Fruit fly (Drosophila melanogaster) whole organism, prepupa: Measurements from ENCODE around the gene CG33725.

Experiments
- Blimp-1 ChIP-seq: fragments of 200-800 bp; sonication (Bioruptor generic); optimal IDR thresholded peaks from 3 replicates; lab custom pipeline; 2017; ENCODE audit warnings: missing biosample characterization, missing genetic modification characterization, mild to moderate bottlenecking, moderate library complexity, missing genetic modification reagents
- CG10631 ChIP-seq: fragments of 200-800 bp; sonication (Bioruptor generic); optimal IDR thresholded peaks from 2 replicates; lab custom pipeline; 2016; ENCODE audit warnings: missing biosample characterization, missing genetic modification characterization
- CG11294 ChIP-seq: fragments of 200-800 bp; sonication (Bioruptor generic); IDR thresholded peaks from 2 replicates; pipeline ENCODE4 v1.3.6; 2022; ENCODE audit warnings: missing biosample characterization, missing genetic modification characterization
- CG11902 ChIP-seq: fragments of 200-800 bp; sonication (Bioruptor generic); optimal IDR thresholded peaks from 3 replicates; lab custom pipeline; 2016; ENCODE audit warnings: missing biosample characterization, missing genetic modification characterization
- CG15336 ChIP-seq: fragments of 200-800 bp; sonication (Bioruptor generic); IDR thresholded peaks from 2 replicates; pipeline ENCODE4 v1.3.6; 2022; ENCODE audit warnings: missing biosample characterization, missing genetic modification characterization
- CG1621 ChIP-seq: fragments of 200-800 bp; sonication (Bioruptor generic); optimal IDR thresholded peaks from 3 replicates; lab custom pipeline; 2018; ENCODE audit warnings: missing biosample characterization, mild to moderate bottlenecking, missing genetic modification characterization
- CG3032 ChIP-seq: fragments of 200-800 bp; optimal IDR thresholded peaks from 2 replicates; lab custom pipeline; 2019; ENCODE audit warnings: missing biosample characterization, mild to moderate bottlenecking, missing genetic modification characterization, moderate library complexity
- CG32006 ChIP-seq: fragments of 200-800 bp; sonication (Bioruptor generic); optimal IDR thresholded peaks from 3 replicates; lab custom pipeline; 2017; ENCODE audit warnings: missing biosample characterization, mild to moderate bottlenecking, missing genetic modification characterization
- CG34406 ChIP-seq: fragments of 200-800 bp; sonication (Bioruptor generic); optimal IDR thresholded peaks from 3 replicates; lab custom pipeline; 2016; ENCODE audit warnings: missing biosample characterization, missing genetic modification characterization
- CG4318 ChIP-seq: fragments of 200-800 bp; sonication (Bioruptor generic); optimal IDR thresholded peaks from 3 replicates; lab custom pipeline; 2017; ENCODE audit warnings: missing biosample characterization, mild to moderate bottlenecking, missing genetic modification characterization
- CG6163 ChIP-seq: fragments of 200-800 bp; sonication (Bioruptor generic); IDR thresholded peaks from 3 replicates; pipeline ENCODE4 v1.3.6; 2022; ENCODE audit warnings: missing biosample characterization, missing genetic modification characterization
- CG6276 ChIP-seq: fragments of 200-800 bp; sonication (Bioruptor generic); optimal IDR thresholded peaks from 2 replicates; lab custom pipeline; 2017; ENCODE audit warnings: missing biosample characterization, mild to moderate bottlenecking, missing genetic modification characterization
- CG6792 ChIP-seq: fragments of 200-800 bp; sonication (Bioruptor generic); optimal IDR thresholded peaks from 3 replicates; lab custom pipeline; 2016; ENCODE audit warnings: missing biosample characterization, missing genetic modification characterization
- CG6808 ChIP-seq: fragments of 200-800 bp; sonication (Bioruptor generic); optimal IDR thresholded peaks from 3 replicates; lab custom pipeline; 2017; ENCODE audit warnings: missing biosample characterization, missing genetic modification characterization, mild to moderate bottlenecking, moderate library complexity, missing genetic modification reagents
- CG6854 ChIP-seq: fragments of 200-800 bp; sonication (Bioruptor generic); optimal IDR thresholded peaks from 2 replicates; lab custom pipeline; 2017; ENCODE audit warnings: missing biosample characterization, mild to moderate bottlenecking, missing genetic modification characterization
- CG7368 ChIP-seq: fragments of 200-800 bp; sonication (Bioruptor generic); optimal IDR thresholded peaks from 3 replicates; lab custom pipeline; 2016; ENCODE audit warnings: missing biosample characterization, missing genetic modification characterization
- CG8119 ChIP-seq: fragments of 200-800 bp; sonication (Bioruptor generic); IDR thresholded peaks from 3 replicates; pipeline ENCODE4 v1.3.6; 2022; ENCODE audit warnings: missing biosample characterization, missing genetic modification characterization
- CG8319 ChIP-seq: fragments of 200-800 bp; sonication (Bioruptor generic); optimal IDR thresholded peaks from 3 replicates; lab custom pipeline; 2016; ENCODE audit warnings: missing biosample characterization, missing genetic modification characterization
- CG8632 ChIP-seq: fragments of 200-800 bp; sonication (Bioruptor generic); optimal IDR thresholded peaks from 3 replicates; lab custom pipeline; 2016; ENCODE audit warnings: missing biosample characterization, missing genetic modification characterization
- CG9139 ChIP-seq: fragments of 200-800 bp; sonication (Bioruptor generic); optimal IDR thresholded peaks from 3 replicates; lab custom pipeline; 2017; ENCODE audit warnings: missing biosample characterization, mild to moderate bottlenecking, missing genetic modification characterization
- Eip78C ChIP-seq: fragments of 200-800 bp; sonication (Bioruptor generic); peaks from one replicate; lab custom pipeline; 2016; ENCODE audit warnings: missing biosample characterization, missing genetic modification characterization
- Eip93F ChIP-seq: fragments of 200-800 bp; sonication (Bioruptor generic); optimal IDR thresholded peaks from 2 replicates; lab custom pipeline; 2016; ENCODE audit warnings: missing biosample characterization, mild to moderate bottlenecking, missing genetic modification characterization
- Ets96B ChIP-seq: fragments of 200-800 bp; optimal IDR thresholded peaks from 2 replicates; lab custom pipeline; 2019; ENCODE audit warnings: missing biosample characterization, mild to moderate bottlenecking, missing genetic modification characterization, moderate library complexity
- Gug ChIP-seq: fragments of 200-800 bp; sonication (Bioruptor generic); IDR thresholded peaks from 2 replicates; pipeline ENCODE4 v1.3.6; 2022; ENCODE audit warnings: missing biosample characterization, missing genetic modification characterization
- Hr38 ChIP-seq: sonication (Bioruptor generic); optimal IDR thresholded peaks from 2 replicates; lab custom pipeline; 2016; ENCODE audit warnings: missing biosample characterization, missing genetic modification characterization
- Hr39 ChIP-seq: fragments of 200-800 bp; sonication (Bioruptor generic); optimal IDR thresholded peaks from 2 replicates; lab custom pipeline; 2016; ENCODE audit warnings: missing biosample characterization, missing genetic modification characterization
- Hr4 ChIP-seq: fragments of 200-800 bp; sonication (Bioruptor generic); optimal IDR thresholded peaks from 3 replicates; lab custom pipeline; 2016; ENCODE audit warnings: missing biosample characterization, missing genetic modification characterization
- Lpt ChIP-seq: fragments of 200-800 bp; sonication (Bioruptor generic); optimal IDR thresholded peaks from 3 replicates; lab custom pipeline; 2016; ENCODE audit warnings: missing biosample characterization, missing genetic modification characterization
- Met ChIP-seq: fragments of 200-800 bp; sonication (Bioruptor generic); optimal IDR thresholded peaks from 3 replicates; lab custom pipeline; 2016; ENCODE audit warnings: missing biosample characterization, missing genetic modification characterization
- OdsH ChIP-seq: fragments of 200-800 bp; sonication (Bioruptor generic); optimal IDR thresholded peaks from 3 replicates; lab custom pipeline; 2016; ENCODE audit warnings: missing biosample characterization, missing genetic modification characterization
- Smox ChIP-seq: fragments of 200-800 bp; sonication (Bioruptor generic); optimal IDR thresholded peaks from 3 replicates; lab custom pipeline; 2016; ENCODE audit warnings: missing biosample characterization, missing genetic modification characterization
- Sox102F ChIP-seq: fragments of 200-800 bp; sonication (Bioruptor generic); optimal IDR thresholded peaks from 2 replicates; lab custom pipeline; 2016; ENCODE audit warnings: missing biosample characterization, mild to moderate bottlenecking, missing genetic modification characterization
- Sox15 ChIP-seq: fragments of 200-800 bp; sonication (Bioruptor generic); optimal IDR thresholded peaks from 3 replicates; lab custom pipeline; 2016; ENCODE audit warnings: missing biosample characterization, missing genetic modification characterization
- acj6 ChIP-seq: fragments of 200-800 bp; sonication (Bioruptor generic); optimal IDR thresholded peaks from 3 replicates; lab custom pipeline; 2016; ENCODE audit warnings: missing biosample characterization, missing genetic modification characterization
- cyc ChIP-seq: fragments of 200-800 bp; sonication (Bioruptor generic); optimal IDR thresholded peaks from 3 replicates; lab custom pipeline; 2016; ENCODE audit warnings: missing biosample characterization, missing genetic modification characterization
- dac ChIP-seq: fragments of 200-800 bp; sonication (Bioruptor generic); optimal IDR thresholded peaks from 2 replicates; lab custom pipeline; 2017; ENCODE audit warnings: missing biosample characterization, mild to moderate bottlenecking, missing genetic modification characterization
- dsx ChIP-seq: fragments of 200-800 bp; optimal IDR thresholded peaks from 3 replicates; lab custom pipeline; 2019; ENCODE audit warnings: missing biosample characterization, mild to moderate bottlenecking, missing genetic modification characterization, moderate library complexity; ENCODE audit not compliant: poor library complexity, severe bottlenecking
- eg ChIP-seq: fragments of 200-800 bp; sonication (Bioruptor generic); IDR thresholded peaks from 3 replicates; pipeline ENCODE4 v1.3.6; 2022; ENCODE audit warnings: missing biosample characterization, missing genetic modification characterization
- esn ChIP-seq: fragments of 200-800 bp; sonication (Bioruptor generic); optimal IDR thresholded peaks from 2 replicates; lab custom pipeline; 2016; ENCODE audit warnings: missing biosample characterization, mild to moderate bottlenecking, missing genetic modification characterization, moderate library complexity
- fd59A ChIP-seq: fragments of 200-800 bp; sonication (Bioruptor generic); optimal IDR thresholded peaks from 2 replicates; lab custom pipeline; 2017; ENCODE audit warnings: missing biosample characterization, mild to moderate bottlenecking, missing genetic modification characterization, missing genetic modification reagents
- lz ChIP-seq: fragments of 200-800 bp; sonication (Bioruptor generic); optimal IDR thresholded peaks from 3 replicates; lab custom pipeline; 2016; ENCODE audit warnings: missing biosample characterization, missing genetic modification characterization
- net ChIP-seq: fragments of 200-800 bp; sonication (Bioruptor generic); optimal IDR thresholded peaks from 3 replicates; lab custom pipeline; 2016; ENCODE audit warnings: missing biosample characterization, missing genetic modification characterization
- pdm3 ChIP-seq: fragments of 200-800 bp; sonication (Bioruptor generic); optimal IDR thresholded peaks from 3 replicates; lab custom pipeline; 2016; ENCODE audit warnings: missing biosample characterization, missing genetic modification characterization
- salr ChIP-seq, 2 experiments: fragments of 200-800 bp; sonication (Bioruptor generic); optimal IDR thresholded peaks; 3 replicates each; lab custom pipeline; 2016 to 2018; ENCODE audit warnings: missing biosample characterization in 2 of 2, missing genetic modification characterization in 2 of 2, mild to moderate bottlenecking in 1 of 2
- ss ChIP-seq, 2 experiments: fragments of 200-800 bp; sonication (Bioruptor generic); optimal IDR thresholded peaks; 2 replicates in 1 of 2; 3 replicates in 1 of 2; lab custom pipeline; 2017 to 2018; ENCODE audit warnings: mild to moderate bottlenecking in 2 of 2, missing biosample characterization in 2 of 2, missing genetic modification characterization in 2 of 2, moderate library complexity in 1 of 2
- svp ChIP-seq: fragments of 200-800 bp; sonication (Bioruptor generic); peaks from one replicate; lab custom pipeline; 2016; ENCODE audit warnings: missing biosample characterization, missing genetic modification characterization
- vri ChIP-seq: fragments of 200-800 bp; sonication (Bioruptor generic); optimal IDR thresholded peaks from 3 replicates; lab custom pipeline; 2016; ENCODE audit warnings: missing biosample characterization, mild to moderate bottlenecking, missing genetic modification characterization

Gene CG33725

dm6 chr3L:12444040-12444439 lies 38.4 kb upstream of the CG33725 start (continued):
- peak; percentile 4 for TF ChIP-seq esn (GFP tag; lab: Kevin White, UChicago)
- TF ChIP-seq svp (GFP tag; lab: Kevin White, UChicago), result peak; percentile 28
- no peak for TF ChIP-seq vri (GFP tag; lab: Kevin White, UChicago)
- TF ChIP-seq dsx (GFP tag; lab: Kevin White, UChicago), result no peak

dm6 chr3L:12447081-12447480 lies 35.3 kb upstream of the CG33725 start:
- TF ChIP-seq CG8319 (GFP tag; lab: Kevin White, UChicago) (no peak), CG10631 (GFP tag; lab: Kevin White, UChicago) (no peak), CG9139 (no peak), CG11294 (GFP tag; lab: Robert Waterston, UW) (no peak), ss (GFP tag; optimal IDR thresholded peaks at IDR 0.05; lab: Kevin White, UChicago) (no peak), Met (GFP tag; lab: Kevin White, UChicago) (no peak), esn (GFP tag; lab: Kevin White, UChicago) (no peak), OdsH (GFP tag; lab: Kevin White, UChicago) (no peak), Sox102F (GFP tag; lab: Kevin White, UChicago) (no peak)

dm6 chr3L:12447501-12447900 lies 34.9 kb upstream of the CG33725 start:
- no peak for TF ChIP-seq vri (GFP tag; lab: Kevin White, UChicago)
- TF ChIP-seq Eip78C (GFP tag; lab: Kevin White, UChicago), result peak; percentile 68
- peak; percentile 40; the same call in 1 of the 3 replicates for TF ChIP-seq CG8119 (GFP tag; lab: Robert Waterston, UW)
- TF ChIP-seq CG7368 (GFP tag; lab: Kevin White, UChicago), result no peak
- TF ChIP-seq CG1621 (tag; lab: Kevin White, UChicago), result no peak
- TF ChIP-seq esn (GFP tag; lab: Kevin White, UChicago), result no peak
- TF ChIP-seq CG6276, result no peak
- TF ChIP-seq lz (GFP tag; lab: Kevin White, UChicago), result no peak
- no peak; the same call in 2 of the 3 replicates for TF ChIP-seq CG6163
- no peak for TF ChIP-seq CG34406 (GFP tag; lab: Kevin White, UChicago)
- no peak for TF ChIP-seq fd59A (GFP tag; lab: Kevin White, UChicago)
- no peak for TF ChIP-seq Sox15 (GFP tag; lab: Kevin White, UChicago)
- TF ChIP-seq Met (GFP tag; lab: Kevin White, UChicago), result peak; percentile 6
- TF ChIP-seq Smox (GFP tag; lab: Kevin White, UChicago), result peak; percentile 10
- no peak for TF ChIP-seq Lpt (GFP tag; lab: Kevin White, UChicago)
- TF ChIP-seq CG15336, result peak; percentile 51; the same call in 1 of the 2 replicates
- TF ChIP-seq svp (GFP tag; lab: Kevin White, UChicago), result peak; percentile 15
- TF ChIP-seq salr (GFP tag; optimal IDR thresholded peaks at IDR 0.05; lab: Kevin White, UChicago), result no peak
- no peak for TF ChIP-seq Eip93F (GFP tag; lab: Kevin White, UChicago)
- no peak for TF ChIP-seq Ets96B
- TF ChIP-seq CG9139, result no peak
- TF ChIP-seq pdm3 (GFP tag; lab: Kevin White, UChicago), result no peak
- peak; percentile 52 for TF ChIP-seq CG32006 (GFP tag; lab: Kevin White, UChicago)
- TF ChIP-seq dac (GFP tag; lab: Kevin White, UChicago), result no peak
- TF ChIP-seq CG11902 (GFP tag; lab: Kevin White, UChicago), result no peak
- TF ChIP-seq CG11294 (GFP tag; lab: Robert Waterston, UW), result no peak
- TF ChIP-seq Hr4 (GFP tag; lab: Kevin White, UChicago), result peak; percentile 17
- TF ChIP-seq acj6 (GFP tag; lab: Kevin White, UChicago), result no peak
- TF ChIP-seq CG6854 (GFP tag; lab: Kevin White, UChicago), result no peak
- TF ChIP-seq CG8632, result no peak
- no peak for TF ChIP-seq Hr38 (GFP tag; lab: Kevin White, UChicago)
- TF ChIP-seq Hr39 (GFP tag; lab: Kevin White, UChicago), result no peak
- TF ChIP-seq Blimp-1 (GFP tag; lab: Kevin White, UChicago), result no peak
- TF ChIP-seq CG4318, result peak; percentile 3
- no peak for TF ChIP-seq CG6792
- no peak for TF ChIP-seq eg (GFP tag; lab: Robert Waterston, UW)
- TF ChIP-seq CG8319 (GFP tag; lab: Kevin White, UChicago), result no peak
- no peak for TF ChIP-seq net
- no peak for TF ChIP-seq Gug (GFP tag; lab: Robert Waterston, UW)
- TF ChIP-seq CG6808, result no peak
- TF ChIP-seq cyc (GFP tag; lab: Kevin White, UChicago), result no peak
- TF ChIP-seq CG3032 (tag; lab: Kevin White, UChicago), result peak; percentile 1
- TF ChIP-seq CG10631 (GFP tag; lab: Kevin White, UChicago), result no peak
